Fruit fly (Drosophila melanogaster) whole organism, embryonic: ENCODE measurements around the gene mRpS2.

Experiments used
- Adf1 ChIP-seq: fragments of 200-800 bp; sonication (Bioruptor generic); IDR thresholded peaks from 2 replicates; pipeline ENCODE4 v1.3.6; 2022; ENCODE audit warnings: missing biosample characterization, missing genetic modification characterization
- C15 ChIP-seq: fragments of 200-800 bp; sonication (Bioruptor generic); IDR thresholded peaks from 3 replicates; pipeline ENCODE4 v1.3.6; 2022; ENCODE audit warnings: missing biosample characterization, missing genetic modification characterization
- CG10565 ChIP-seq: fragments of 200-800 bp; sonication (Bioruptor generic); optimal IDR thresholded peaks from 3 replicates; lab custom pipeline; 2016; ENCODE audit warnings: missing biosample characterization, mild to moderate bottlenecking, missing genetic modification characterization
- CG10959 ChIP-seq: fragments of 200-800 bp; sonication (Bioruptor generic); IDR thresholded peaks from 2 replicates; pipeline ENCODE4 v1.3.6; 2022; ENCODE audit warnings: missing biosample characterization, missing genetic modification characterization
- CG11398 ChIP-seq: fragments of 200-800 bp; sonication (Bioruptor generic); optimal IDR thresholded peaks from 2 replicates; lab custom pipeline; 2016; ENCODE audit warnings: missing biosample characterization, missing genetic modification characterization
- CG11456 ChIP-seq: fragments of 200-800 bp; sonication (Bioruptor generic); IDR thresholded peaks from 3 replicates; pipeline ENCODE4 v1.3.6; 2022; ENCODE audit warnings: missing biosample characterization, missing genetic modification characterization
- CG12155 ChIP-seq: fragments of 200-800 bp; sonication (Bioruptor generic); optimal IDR thresholded peaks from 3 replicates; lab custom pipeline; 2016; ENCODE audit warnings: missing biosample characterization, missing genetic modification characterization
- CG12942 ChIP-seq: fragments of 200-800 bp; sonication (Bioruptor generic); optimal IDR thresholded peaks from 3 replicates; lab custom pipeline; 2016; ENCODE audit warnings: missing biosample characterization, missing genetic modification characterization
- CG14050 ChIP-seq: fragments of 200-800 bp; sonication (Bioruptor generic); IDR thresholded peaks from 3 replicates; pipeline ENCODE4 v1.3.6; 2022; ENCODE audit warnings: missing biosample characterization, missing genetic modification characterization
- CG14860 ChIP-seq: fragments of 200-800 bp; sonication (Bioruptor generic); IDR thresholded peaks from 3 replicates; pipeline ENCODE4 v1.3.6; 2022; ENCODE audit warnings: missing biosample characterization, missing genetic modification characterization; ENCODE audit not compliant: partially characterized antibody
- CG15073 ChIP-seq: fragments of 200-800 bp; sonication (Bioruptor generic); optimal IDR thresholded peaks from 2 replicates; lab custom pipeline; 2016; ENCODE audit warnings: missing biosample characterization, missing genetic modification characterization
- CG16815 ChIP-seq: fragments of 200-800 bp; sonication (Bioruptor generic); optimal IDR thresholded peaks from 3 replicates; lab custom pipeline; 2017; ENCODE audit warnings: missing biosample characterization, mild to moderate bottlenecking, missing genetic modification characterization
- CG17359 ChIP-seq: fragments of 200-800 bp; sonication (Bioruptor generic); optimal IDR thresholded peaks from 3 replicates; lab custom pipeline; 2018; ENCODE audit warnings: missing biosample characterization, mild to moderate bottlenecking, missing genetic modification characterization, moderate library complexity
- CG1832 ChIP-seq: fragments of 200-800 bp; sonication (Bioruptor generic); optimal IDR thresholded peaks from 2 replicates; lab custom pipeline; 2017; ENCODE audit warnings: missing biosample characterization, mild to moderate bottlenecking, missing genetic modification characterization, inconsistent platforms
- CG18764 ChIP-seq: fragments of 200-800 bp; sonication (Bioruptor generic); optimal IDR thresholded peaks from 3 replicates; lab custom pipeline; 2016; ENCODE audit warnings: missing biosample characterization, missing genetic modification characterization
- CG30431 ChIP-seq: fragments of 200-800 bp; sonication (Bioruptor generic); optimal IDR thresholded peaks from 2 replicates; lab custom pipeline; 2017; ENCODE audit warnings: missing biosample characterization, missing genetic modification characterization
- CG32772 ChIP-seq: fragments of 200-800 bp; sonication (Bioruptor generic); IDR thresholded peaks from 2 replicates; pipeline ENCODE4 v1.3.6; 2022; ENCODE audit warnings: missing biosample characterization, missing genetic modification characterization
- CG6813 ChIP-seq: fragments of 200-800 bp; sonication (Bioruptor generic); optimal IDR thresholded peaks from 2 replicates; lab custom pipeline; 2017; ENCODE audit warnings: missing biosample characterization, missing genetic modification characterization, mild to moderate bottlenecking, moderate library complexity, missing genetic modification reagents
- CG7271 ChIP-seq: fragments of 200-800 bp; sonication (Bioruptor generic); optimal IDR thresholded peaks from 2 replicates; lab custom pipeline; 2018; ENCODE audit warnings: missing biosample characterization, mild to moderate bottlenecking, missing genetic modification characterization, moderate library complexity
- CG7928 ChIP-seq: fragments of 200-800 bp; sonication (Bioruptor generic); optimal IDR thresholded peaks from 2 replicates; lab custom pipeline; 2017; ENCODE audit warnings: missing biosample characterization, mild to moderate bottlenecking, missing genetic modification characterization
- CG8359 ChIP-seq: fragments of 200-800 bp; sonication (Bioruptor generic); optimal IDR thresholded peaks from 2 replicates; lab custom pipeline; 2017; ENCODE audit warnings: missing biosample characterization, mild to moderate bottlenecking, missing genetic modification characterization, borderline replicate concordance
- Doc3 ChIP-seq: fragments of 200-800 bp; sonication (Bioruptor generic); IDR thresholded peaks from 3 replicates; pipeline ENCODE4 v1.3.6; 2022; ENCODE audit warnings: missing biosample characterization, missing genetic modification characterization; ENCODE audit not compliant: partially characterized antibody
- Elba2 ChIP-seq: fragments of 200-800 bp; sonication (Bioruptor generic); optimal IDR thresholded peaks from 3 replicates; lab custom pipeline; 2016; ENCODE audit warnings: missing biosample characterization, missing genetic modification characterization
- Ets65A ChIP-seq: fragments of 200-800 bp; sonication (Bioruptor generic); peaks from one replicate; lab custom pipeline; 2016; ENCODE audit warnings: missing biosample characterization, missing genetic modification characterization
- Fer2 ChIP-seq: fragments of 200-800 bp; sonication (Bioruptor generic); optimal IDR thresholded peaks from 2 replicates; lab custom pipeline; 2018; ENCODE audit warnings: missing biosample characterization, mild to moderate bottlenecking, missing genetic modification characterization, moderate library complexity
- Jarid2 ChIP-seq: fragments of 200-800 bp; sonication (Bioruptor generic); optimal IDR thresholded peaks from 3 replicates; lab custom pipeline; 2017; ENCODE audit warnings: mild to moderate bottlenecking, missing biosample characterization, missing genetic modification reagents, missing genetic modification characterization
- MESR4 ChIP-seq: fragments of 200-800 bp; sonication (Bioruptor generic); optimal IDR thresholded peaks from 2 replicates; lab custom pipeline; 2018; ENCODE audit warnings: missing biosample characterization, mild to moderate bottlenecking, missing genetic modification characterization, moderate library complexity
- Rfx ChIP-seq: fragments of 200-800 bp; sonication (Bioruptor generic); IDR thresholded peaks from 2 replicates; pipeline ENCODE4 v1.3.6; 2022; ENCODE audit warnings: missing biosample characterization, missing genetic modification characterization
- Scr ChIP-seq: fragments of 200-800 bp; sonication (Bioruptor generic); IDR thresholded peaks from 2 replicates; pipeline ENCODE4 v1.3.6; 2022; ENCODE audit warnings: missing biosample characterization, missing genetic modification characterization; ENCODE audit not compliant: partially characterized antibody
- Stat92E ChIP-seq, 3 experiments: fragments of >200 bp in 2 of 3; fragments of 200-800 bp in 1 of 3; sonication (Bioruptor generic) in 1 of 3; optimal IDR thresholded peaks; 2 replicates each; lab custom pipeline; 2017 to 2019; ENCODE audit warnings: missing biosample characterization in 3 of 3, missing genetic modification characterization in 3 of 3, mild to moderate bottlenecking in 1 of 3, moderate library complexity in 1 of 3
- al ChIP-seq: fragments of 200-800 bp; sonication (Bioruptor generic); IDR thresholded peaks from 2 replicates; pipeline ENCODE4 v1.3.6; 2022; ENCODE audit warnings: missing biosample characterization, missing genetic modification characterization
- amos ChIP-seq: fragments of 200-800 bp; sonication (Bioruptor generic); IDR thresholded peaks from 2 replicates; pipeline ENCODE4 v1.3.6; 2022; ENCODE audit warnings: missing biosample characterization, missing genetic modification characterization; ENCODE audit not compliant: partially characterized antibody
- az2 ChIP-seq: fragments of 200-800 bp; sonication (Bioruptor generic); optimal IDR thresholded peaks from 3 replicates; lab custom pipeline; 2016; ENCODE audit warnings: missing biosample characterization, missing genetic modification characterization
- bbx ChIP-seq: fragments of 200-800 bp; sonication (Bioruptor generic); IDR thresholded peaks from 2 replicates; pipeline ENCODE4 v1.3.6; 2022; ENCODE audit warnings: missing biosample characterization, missing genetic modification characterization; ENCODE audit not compliant: partially characterized antibody
- croc ChIP-seq: fragments of 200-800 bp; sonication (Bioruptor generic); conservative IDR thresholded peaks from 3 replicates; pipeline ENCODE4 v1.3.6; 2022; ENCODE audit warnings: missing biosample characterization, missing genetic modification characterization
- dm ChIP-seq: fragments of 200-800 bp; sonication (Bioruptor generic); optimal IDR thresholded peaks from 3 replicates; lab custom pipeline; 2016; ENCODE audit warnings: missing biosample characterization, missing genetic modification characterization
- esg ChIP-seq: fragments of 200-800 bp; sonication (Bioruptor generic); conservative IDR thresholded peaks from 2 replicates; pipeline ENCODE4 v1.3.6; 2022; ENCODE audit warnings: missing biosample characterization, missing genetic modification characterization
- eve ChIP-seq, 2 experiments: fragments of >200 bp; optimal IDR thresholded peaks; 2 replicates each; lab custom pipeline; 2017; ENCODE audit warnings: missing biosample characterization in 2 of 2, missing genetic modification characterization in 2 of 2
- ewg ChIP-seq: fragments of 200-800 bp; sonication (Bioruptor generic); optimal IDR thresholded peaks from 3 replicates; lab custom pipeline; 2017; ENCODE audit warnings: mild to moderate bottlenecking, missing biosample characterization, missing genetic modification reagents, missing genetic modification characterization
- fd3F ChIP-seq: fragments of 200-800 bp; sonication (Bioruptor generic); optimal IDR thresholded peaks from 2 replicates; lab custom pipeline; 2018; ENCODE audit warnings: missing biosample characterization, mild to moderate bottlenecking, missing genetic modification characterization, moderate library complexity
- fu2 ChIP-seq: fragments of 200-800 bp; sonication (Bioruptor generic); optimal IDR thresholded peaks from 2 replicates; lab custom pipeline; 2016; ENCODE audit warnings: missing biosample characterization, missing genetic modification characterization
- ind ChIP-seq: fragments of 200-800 bp; sonication (Bioruptor generic); optimal IDR thresholded peaks from 3 replicates; lab custom pipeline; 2016; ENCODE audit warnings: missing biosample characterization, missing genetic modification characterization
- peb ChIP-seq: fragments of 200-800 bp; sonication (Bioruptor generic); IDR thresholded peaks from 2 replicates; pipeline ENCODE4 v1.3.6; 2022; ENCODE audit warnings: missing biosample characterization, missing genetic modification characterization
- pum ChIP-seq: fragments of 200-800 bp; sonication (Bioruptor generic); optimal IDR thresholded peaks from 2 replicates; lab custom pipeline; 2016; ENCODE audit warnings: missing biosample characterization, missing genetic modification characterization
- row ChIP-seq: fragments of 200-800 bp; sonication (Bioruptor generic); IDR thresholded peaks from 3 replicates; pipeline ENCODE4 v1.3.6; 2022; ENCODE audit warnings: missing biosample characterization, missing genetic modification characterization
- sqz ChIP-seq: fragments of 200-800 bp; sonication (Bioruptor generic); optimal IDR thresholded peaks from 3 replicates; lab custom pipeline; 2018; ENCODE audit warnings: missing biosample characterization, mild to moderate bottlenecking, missing genetic modification characterization
- unpg ChIP-seq: fragments of 200-800 bp; sonication (Bioruptor generic); optimal IDR thresholded peaks from 3 replicates; lab custom pipeline; 2018; ENCODE audit warnings: missing biosample characterization, mild to moderate bottlenecking, missing genetic modification characterization, moderate library complexity
- vvl ChIP-seq: fragments of 200-800 bp; sonication (Bioruptor generic); IDR thresholded peaks from 2 replicates; pipeline ENCODE4 v1.3.6; 2022; ENCODE audit warnings: missing biosample characterization, missing genetic modification characterization
- z ChIP-seq: fragments of 200-800 bp; sonication (Bioruptor generic); IDR thresholded peaks from 3 replicates; pipeline ENCODE4 v1.3.6; 2022; ENCODE audit warnings: missing biosample characterization, missing genetic modification characterization
- zfh1 ChIP-seq: fragments of 200-800 bp; sonication (Bioruptor generic); IDR thresholded peaks from 3 replicates; pipeline ENCODE4 v1.3.6; 2022; ENCODE audit warnings: missing biosample characterization, missing genetic modification characterization
- zfh2 ChIP-seq: fragments of 200-800 bp; sonication (Bioruptor generic); optimal IDR thresholded peaks from 2 replicates; lab custom pipeline; 2016; ENCODE audit warnings: missing biosample characterization, missing genetic modification characterization

Gene mRpS2

dm6 chr2L:4821319-4821717 is 28.9 kb downstream of the mRpS2 start (continued):
- TF ChIP-seq vvl (GFP tag; lab: Robert Waterston, UW) (peak; percentile 65), Adf1 (GFP tag; lab: Robert Waterston, UW) (peak; percentile 40), CG8359 (GFP tag; lab: Kevin White, UChicago) (peak; percentile 22), Stat92E (GFP tag; optimal IDR thresholded peaks at IDR 0.05; lab: Kevin White, UChicago) (no peak), z (GFP tag; lab: Robert Waterston, UW) (no peak), ind (GFP tag; lab: Kevin White, UChicago) (peak; percentile 49), Scr (GFP tag; lab: Robert Waterston, UW) (no peak), CG17359 (tag; lab: Kevin White, UChicago) (peak; percentile 75), unpg (GFP tag; lab: Kevin White, UChicago) (peak; percentile 58), pum (no peak), CG14050 (GFP tag; lab: Robert Waterston, UW) (peak; percentile 57), peb (GFP tag; lab: Robert Waterston, UW) (0 out of 2 replicates have a peak, but pooled peaks have one; percentile 31), zfh2 (GFP tag; lab: Kevin White, UChicago) (peak; percentile 41), CG18764 (GFP tag; lab: Kevin White, UChicago) (no peak), eve (GFP tag; optimal IDR thresholded peaks at IDR 0.05; lab: Kevin White, UChicago) (no peak), croc (GFP tag; lab: Robert Waterston, UW) (peak; percentile 37; the same call in 2 of the 3 replicates), amos (GFP tag; lab: Robert Waterston, UW) (no peak), CG15073 (GFP tag; lab: Kevin White, UChicago) (no peak), CG11456 (GFP tag; lab: Robert Waterston, UW) (peak; percentile 74), bbx (GFP tag; lab: Robert Waterston, UW) (no peak), Fer2 (tag; lab: Kevin White, UChicago) (peak; percentile 31), Elba2 (GFP tag; lab: Kevin White, UChicago) (no peak), CG12942 (GFP tag; lab: Kevin White, UChicago) (peak; percentile 23), CG11398 (no peak), MESR4 (GFP tag; lab: Kevin White, UChicago) (no peak), ewg (GFP tag; lab: Kevin White, UChicago) (no peak), Rfx (GFP tag; lab: Robert Waterston, UW) (peak; percentile 72), Ets65A (GFP tag; lab: Kevin White, UChicago) (peak; percentile 95), CG7271 (tag; lab: Kevin White, UChicago) (peak; percentile 5), Jarid2 (GFP tag; lab: Kevin White, UChicago) (no peak), CG30431 (GFP tag; lab: Kevin White, UChicago) (peak; percentile 25), CG32772 (peak; percentile 55; the same call in 1 of the 2 replicates), CG10565 (GFP tag; lab: Kevin White, UChicago) (no peak), sqz (GFP tag; lab: Kevin White, UChicago) (peak; percentile 50), dm (no peak), C15 (no peak; the same call in 2 of the 3 replicates), az2 (GFP tag; lab: Kevin White, UChicago) (peak; percentile 44), zfh1 (GFP tag; lab: Robert Waterston, UW) (peak; percentile 69), CG10959 (no peak), row (GFP tag; lab: Robert Waterston, UW) (peak; percentile 59), CG1832 (GFP tag; lab: Kevin White, UChicago) (no peak), CG6813 (GFP tag; lab: Kevin White, UChicago) (peak; percentile 50), esg (GFP tag; lab: Robert Waterston, UW) (peak; percentile 78), CG7928 (peak; percentile 7), fd3F (peak; percentile 46), CG16815 (GFP tag; lab: Kevin White, UChicago) (peak; percentile 42), Doc3 (GFP tag; lab: Robert Waterston, UW) (no peak), al (GFP tag; lab: Robert Waterston, UW) (peak; percentile 51; the same call in 1 of the 2 replicates), CG14860 (GFP tag; lab: Robert Waterston, UW) (no peak), CG12155 (GFP tag; lab: Kevin White, UChicago) (peak; percentile 33), fu2 (GFP tag; lab: Kevin White, UChicago) (no peak)
